Fruit fly (Drosophila melanogaster): ENCODE results near the gene Con.
A peak's percentile ranks its signal among the peaks of the same experiment; 100 is the strongest.

Con gene

DNA sequence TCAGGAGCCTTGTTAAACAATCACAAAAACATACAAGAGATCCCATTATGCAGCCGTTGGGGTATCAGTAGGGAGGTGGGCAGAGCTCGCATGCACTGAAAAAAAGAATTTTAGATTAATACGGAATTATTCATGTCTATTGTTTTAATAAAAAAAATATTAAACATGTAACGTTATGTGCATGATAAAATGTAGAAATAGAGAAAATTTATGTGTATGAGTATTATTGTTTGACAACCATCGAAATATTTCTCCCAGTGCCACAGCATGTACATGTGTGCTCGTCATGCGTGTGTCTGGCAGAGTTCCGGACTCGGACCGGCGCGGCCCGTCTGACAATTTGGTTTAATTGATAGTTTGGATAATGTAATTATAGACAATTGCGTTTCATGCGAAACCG is 149.1 kb downstream of the Con start (continued):
- TF ChIP-seq TFAM (GFP tag; optimal IDR thresholded peaks at IDR 0.05): no peak
- TF ChIP-seq esg (GFP tag; conservative IDR thresholded peaks at IDR 0.05): no peak
- TF ChIP-seq Meics (GFP tag; optimal IDR thresholded peaks at IDR 0.05): no peak
- TF ChIP-seq chinmo (GFP tag; IDR thresholded peaks at IDR 0.05; ENCODE audit: partially characterized antibody): no peak
- TF ChIP-seq CG4424 (GFP tag; optimal IDR thresholded peaks at IDR 0.05): no peak
- 0 out of 2 replicates have a peak, but pooled peaks have one; percentile 17 for TF ChIP-seq CG7372 (GFP tag; IDR thresholded peaks at IDR 0.05)
- no peak for TF ChIP-seq sens-2 (GFP tag; IDR thresholded peaks at IDR 0.05)
- TF ChIP-seq cas (GFP tag; IDR thresholded peaks at IDR 0.05): no peak
- TF ChIP-seq Ada2b (GFP tag; IDR thresholded peaks at IDR 0.05): no peak
- no peak for TF ChIP-seq crol (GFP tag; IDR thresholded peaks at IDR 0.05)
- TF ChIP-seq CG31224 (GFP tag; IDR thresholded peaks at IDR 0.05): no peak
- TF ChIP-seq az2 (GFP tag; optimal IDR thresholded peaks at IDR 0.05): peak; percentile 0
- TF ChIP-seq CG12219 (GFP tag; optimal IDR thresholded peaks at IDR 0.05): no peak
- no peak for TF ChIP-seq CG8765 (GFP tag; IDR thresholded peaks at IDR 0.05)
- TF ChIP-seq CG17361 (GFP tag; IDR thresholded peaks at IDR 0.05): no peak
- TF ChIP-seq CG34422 (GFP tag; IDR thresholded peaks at IDR 0.05): no peak
- no peak for TF ChIP-seq gcm2 (GFP tag; optimal IDR thresholded peaks at IDR 0.05)
- no peak for TF ChIP-seq CG13123 (GFP tag; optimal IDR thresholded peaks at IDR 0.05)
- no peak for TF ChIP-seq PHDP (tag; optimal IDR thresholded peaks at IDR 0.05)
- TF ChIP-seq CG12769 (tag; optimal IDR thresholded peaks at IDR 0.05): no peak
- no peak for TF ChIP-seq CG2129 (GFP tag; IDR thresholded peaks at IDR 0.05; ENCODE audit: partially characterized antibody)
- TF ChIP-seq CG2120 (GFP tag; optimal IDR thresholded peaks at IDR 0.05): peak; percentile 41
- no peak for TF ChIP-seq MESR4 (GFP tag; optimal IDR thresholded peaks at IDR 0.05)
- TF ChIP-seq lab (GFP tag; optimal IDR thresholded peaks at IDR 0.05): peak; percentile 22
- TF ChIP-seq Atf-2 (GFP tag; optimal IDR thresholded peaks at IDR 0.05): no peak
- TF ChIP-seq ind (GFP tag; optimal IDR thresholded peaks at IDR 0.05): no peak
- no peak for TF ChIP-seq gfzf (GFP tag; optimal IDR thresholded peaks at IDR 0.05)
- peak; percentile 12 for TF ChIP-seq Hsf (GFP tag; optimal IDR thresholded peaks at IDR 0.05)
- no peak for TF ChIP-seq CG1233 (GFP tag; optimal IDR thresholded peaks at IDR 0.05)
- TF ChIP-seq crp (GFP tag; optimal IDR thresholded peaks at IDR 0.05): no peak
- TF ChIP-seq CG31441 (GFP tag; IDR thresholded peaks at IDR 0.05): 0 out of 2 replicates have a peak, but pooled peaks have one; percentile 26
- no peak for TF ChIP-seq mam (GFP tag; optimal IDR thresholded peaks at IDR 0.05)
- no peak for TF ChIP-seq zf30C (GFP tag; optimal IDR thresholded peaks at IDR 0.05)
- TF ChIP-seq sr (GFP tag; IDR thresholded peaks at IDR 0.05): no peak
- TF ChIP-seq Sry-β (GFP tag; optimal IDR thresholded peaks at IDR 0.05): no peak
- no peak for TF ChIP-seq en (GFP tag; optimal IDR thresholded peaks at IDR 0.05)
- TF ChIP-seq unpg (GFP tag; optimal IDR thresholded peaks at IDR 0.05): no peak
- TF ChIP-seq bbx (GFP tag; IDR thresholded peaks at IDR 0.05; ENCODE audit: partially characterized antibody): no peak
- no peak for TF ChIP-seq CG9609 (GFP tag; optimal IDR thresholded peaks at IDR 0.05)
- TF ChIP-seq CG11093 (GFP tag; IDR thresholded peaks at IDR 0.05): no peak
- no peak for TF ChIP-seq CG2678 (tag; optimal IDR thresholded peaks at IDR 0.05)
- TF ChIP-seq ab (GFP tag; optimal IDR thresholded peaks at IDR 0.05): no peak
- TF ChIP-seq wor (GFP tag; IDR thresholded peaks at IDR 0.05): no peak
- TF ChIP-seq CG6765 (GFP tag; optimal IDR thresholded peaks at IDR 0.05): no peak
- 0 out of 2 replicates have a peak, but pooled peaks have one; percentile 22 for TF ChIP-seq ttk (GFP tag; IDR thresholded peaks at IDR 0.05)
- TF ChIP-seq schlank (tag; optimal IDR thresholded peaks at IDR 0.05): no peak
- TF ChIP-seq odd (GFP tag; optimal IDR thresholded peaks at IDR 0.05): no peak
- no peak for TF ChIP-seq HmgD (GFP tag; optimal IDR thresholded peaks at IDR 0.05)
- TF ChIP-seq D (optimal IDR thresholded peaks at IDR 0.05): no peak
- no peak for TF ChIP-seq D (GFP tag; optimal IDR thresholded peaks at IDR 0.05)
- TF ChIP-seq insv (GFP tag; optimal IDR thresholded peaks at IDR 0.05): no peak
- TF ChIP-seq nmo (GFP tag; optimal IDR thresholded peaks at IDR 0.05): peak; percentile 19

All from whole organism, embryonic.